Worm (Caenorhabditis elegans) whole organism, L4/young adult: ENCODE results near the gene K09E9.1.

Experiments used
- W03F9.2 ChIP-seq: fragments of 150-350 bp; optimal IDR thresholded peaks from 2 replicates; lab custom pipeline; 2014; ENCODE audit warnings: missing biosample characterization, missing genetic modification characterization
- dao-5 ChIP-seq: sonication (generic microtip); optimal IDR thresholded peaks from 2 replicates; lab custom pipeline; 2016; ENCODE audit warnings: missing genotype, missing genetic modification characterization, moderate library complexity, missing compliant biosample characterization
- him-1 ChIP-seq: sonication (generic microtip); optimal IDR thresholded peaks from 2 replicates; lab custom pipeline; 2016; ENCODE audit warnings: missing genotype, missing genetic modification reagents, missing genetic modification characterization, missing compliant biosample characterization

- no peak for TF ChIP-seq him-1 (tag; lab: Kevin White, UChicago)
- TF ChIP-seq dao-5 (tag; lab: Kevin White, UChicago) = no peak
- no peak for TF ChIP-seq W03F9.2 (tag; lab: Kevin White, UChicago)
Observed at ce11 chrX:15653196-15653595, 32.9 kb downstream of the K09E9.1 start.
